Worm (Caenorhabditis elegans): ENCODE data around the gene mrps-17.

DNA sequence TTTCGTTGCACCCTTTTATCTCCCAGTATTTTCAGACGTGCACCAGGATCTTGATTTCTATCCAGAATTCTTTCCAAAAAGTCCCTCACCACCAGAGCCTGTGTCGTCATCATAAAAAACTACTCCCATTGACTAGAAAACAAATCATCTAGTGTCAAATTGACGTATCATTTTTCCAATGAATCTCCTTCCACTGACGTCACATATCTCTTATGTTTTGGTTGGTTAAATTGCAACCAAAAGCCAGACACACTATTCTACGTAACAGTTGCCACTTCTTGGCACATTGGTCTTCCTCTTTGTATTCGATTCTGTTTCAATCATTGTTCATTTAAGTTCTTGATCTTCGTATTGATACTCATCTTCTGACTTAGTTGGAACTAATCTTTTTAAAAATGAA lies 33.5 kb downstream of the mrps-17 start:
- no peak for TF ChIP-seq R02D3.7 (tag; optimal IDR thresholded peaks at IDR 0.05)
- TF ChIP-seq mdl-1 (tag; optimal IDR thresholded peaks at IDR 0.05), result no peak
- no peak for TF ChIP-seq elt-3 (tag; optimal IDR thresholded peaks at IDR 0.05)
- TF ChIP-seq snpc-4 (tag; optimal IDR thresholded peaks at IDR 0.05), result no peak
- TF ChIP-seq ama-1 (optimal IDR thresholded peaks at IDR 0.05), result no peak
- no peak for TF ChIP-seq ceh-82 (tag; optimal IDR thresholded peaks at IDR 0.05)
- no peak for TF ChIP-seq ceh-16 (tag; optimal IDR thresholded peaks at IDR 0.05)
- peak; percentile 15 for TF ChIP-seq F13H6.1 (tag; optimal IDR thresholded peaks at IDR 0.05)
- TF ChIP-seq egl-27 (tag; optimal IDR thresholded peaks at IDR 0.05), result no peak
- no peak for TF ChIP-seq lin-13 (GFP tag; optimal IDR thresholded peaks at IDR 0.05)
- no peak for TF ChIP-seq sma-3 (GFP tag; optimal IDR thresholded peaks at IDR 0.05)
- TF ChIP-seq dmd-4 (tag; optimal IDR thresholded peaks at IDR 0.05), result no peak
- TF ChIP-seq ZK546.5 (tag; optimal IDR thresholded peaks at IDR 0.05), result no peak
- no peak for TF ChIP-seq lin-39 (tag; optimal IDR thresholded peaks at IDR 0.05)
